Worm (Caenorhabditis elegans) whole organism, L2 larva: ENCODE data around the gene srxa-7.

Experiments
- Y55F3AM.14 ChIP-seq: fragments of 200-800 bp; sonication (Bioruptor generic); optimal IDR thresholded peaks from 2 replicates; lab custom pipeline; 2018; ENCODE audit warnings: mild to moderate bottlenecking, missing genetic modification characterization, missing compliant biosample characterization
- aly-2 ChIP-seq: fragments of 150-350 bp; optimal IDR thresholded peaks from 2 replicates; lab custom pipeline; 2014; ENCODE audit warnings: missing biosample characterization, missing genetic modification characterization
- blmp-1 ChIP-seq: sonication (generic microtip); optimal IDR thresholded peaks from 2 replicates; lab custom pipeline; 2017; ENCODE audit warnings: missing genetic modification characterization, mild to moderate bottlenecking, missing compliant biosample characterization, antibody characterized with exemption, moderate library complexity; ENCODE audit not compliant: insufficient read depth
- egl-27 ChIP-seq: sonication (generic microtip); optimal IDR thresholded peaks from 3 replicates; lab custom pipeline; 2017; ENCODE audit warnings: missing biosample characterization, missing genetic modification reagents, missing genetic modification characterization
- elt-3 ChIP-seq: sonication (generic microtip); optimal IDR thresholded peaks from 2 replicates; lab custom pipeline; 2017; ENCODE audit warnings: missing biosample characterization, missing genetic modification characterization
- lin-39 ChIP-seq: fragments of 150-350 bp; optimal IDR thresholded peaks from 2 replicates; lab custom pipeline; 2014; ENCODE audit warnings: missing biosample characterization, missing genetic modification reagents, missing genetic modification characterization
- lsy-2 ChIP-seq, 2 experiments: fragments of 150-350 bp in 1 of 2; sonication (generic microtip) in 1 of 2; optimal IDR thresholded peaks; 2 replicates each; lab custom pipeline; 2014 to 2017; ENCODE audit warnings: missing biosample characterization in 2 of 2, missing genetic modification characterization in 2 of 2
- nhr-21 ChIP-seq: fragments of 150-350 bp; optimal IDR thresholded peaks from 2 replicates; lab custom pipeline; 2014; ENCODE audit warnings: missing biosample characterization, missing genetic modification characterization
- nhr-237 ChIP-seq: fragments of 150-350 bp; optimal IDR thresholded peaks from 2 replicates; lab custom pipeline; 2014; ENCODE audit warnings: missing biosample characterization, missing genetic modification characterization
- nhr-77 ChIP-seq: fragments of 150-350 bp; optimal IDR thresholded peaks from 2 replicates; lab custom pipeline; 2014; ENCODE audit warnings: missing biosample characterization, missing genetic modification characterization
- sma-9 ChIP-seq, 2 experiments: fragments of 150-350 bp in 1 of 2; sonication (generic microtip) in 1 of 2; optimal IDR thresholded peaks; 2 replicates each; lab custom pipeline; 2014 to 2016; ENCODE audit warnings: missing genetic modification characterization in 2 of 2, mild to moderate bottlenecking in 1 of 2, missing biosample characterization in 1 of 2, missing compliant biosample characterization in 1 of 2, missing genetic modification reagents in 1 of 2, moderate library complexity in 1 of 2
- snpc-4 ChIP-seq: fragments of 150-350 bp; optimal IDR thresholded peaks from 2 replicates; lab custom pipeline; 2014; ENCODE audit warnings: missing biosample characterization, missing genetic modification characterization

- TF ChIP-seq Y55F3AM.14 (no peak), egl-27 (tag; lab: Kevin White, UChicago) (no peak), sma-9 (GFP tag; optimal IDR thresholded peaks at IDR 0.05; lab: Kevin White, UChicago) (no peak), sma-9 (tag; optimal IDR thresholded peaks at IDR 0.05; lab: Kevin White, UChicago) (no peak), nhr-237 (tag; lab: Kevin White, UChicago) (no peak), nhr-21 (tag; lab: Kevin White, UChicago) (no peak), lsy-2 (tag; optimal IDR thresholded peaks at IDR 0.05; lab: Kevin White, UChicago) (no peak), elt-3 (tag; lab: Kevin White, UChicago) (no peak), blmp-1 (tag; lab: Kevin White, UChicago) (no peak), nhr-77 (tag; lab: Kevin White, UChicago) (no peak), lin-39 (no peak), aly-2 (tag; lab: Kevin White, UChicago) (no peak), snpc-4 (tag; lab: Kevin White, UChicago) (no peak)
Measured at ce11 chrV:16287619-16288018, 19.7 kb upstream of the srxa-7 start, which contains the start of gene F28G4.3.
